Fruit fly (Drosophila melanogaster) whole organism, pupa: Measurements from ENCODE around the gene Ccz1.
A peak's percentile ranks its signal among the peaks of the same experiment; 100 is the strongest.

ENCODE experiments used
- CG10348 ChIP-seq: fragments of 200-800 bp; sonication (Bioruptor generic); IDR thresholded peaks from 2 replicates; pipeline ENCODE4 v1.3.6; 2022; ENCODE audit warnings: missing biosample characterization, missing genetic modification characterization
- CG13204 ChIP-seq: fragments of 200-800 bp; sonication (Bioruptor generic); optimal IDR thresholded peaks from 2 replicates; lab custom pipeline; 2018; ENCODE audit warnings: missing biosample characterization, mild to moderate bottlenecking, missing genetic modification characterization, moderate library complexity
- CG14655 ChIP-seq: fragments of 200-800 bp; sonication (Bioruptor generic); optimal IDR thresholded peaks from 3 replicates; lab custom pipeline; 2017; ENCODE audit warnings: mild to moderate bottlenecking, missing biosample characterization, missing genetic modification reagents, missing genetic modification characterization
- CG15710 ChIP-seq: fragments of 200-800 bp; sonication (Bioruptor generic); optimal IDR thresholded peaks from 2 replicates; lab custom pipeline; 2018; ENCODE audit warnings: missing biosample characterization, mild to moderate bottlenecking, missing genetic modification characterization, moderate library complexity
- CG17806 ChIP-seq: fragments of 200-800 bp; sonication (Bioruptor generic); optimal IDR thresholded peaks from 2 replicates; lab custom pipeline; 2018; ENCODE audit warnings: missing biosample characterization, mild to moderate bottlenecking, missing genetic modification characterization, moderate library complexity
- CG34367 ChIP-seq: fragments of 200-800 bp; sonication (Bioruptor generic); optimal IDR thresholded peaks from 2 replicates; lab custom pipeline; 2018; ENCODE audit warnings: missing biosample characterization, mild to moderate bottlenecking, missing genetic modification characterization
- CG4496 ChIP-seq: fragments of 200-800 bp; sonication (Bioruptor generic); IDR thresholded peaks from 3 replicates; pipeline ENCODE4 v1.3.6; 2022; ENCODE audit warnings: missing biosample characterization, missing genetic modification characterization
- CG8159 ChIP-seq: fragments of 200-800 bp; sonication (Bioruptor generic); optimal IDR thresholded peaks from 3 replicates; lab custom pipeline; 2018; ENCODE audit warnings: missing biosample characterization, mild to moderate bottlenecking, missing genetic modification characterization, moderate library complexity
- CG8301 ChIP-seq: fragments of 200-800 bp; sonication (Bioruptor generic); optimal IDR thresholded peaks from 2 replicates; lab custom pipeline; 2018; ENCODE audit warnings: missing biosample characterization, mild to moderate bottlenecking, missing genetic modification characterization
- EcR ChIP-seq: fragments of 200-800 bp; sonication (Bioruptor generic); optimal IDR thresholded peaks from 3 replicates; lab custom pipeline; 2019; ENCODE audit warnings: missing biosample characterization, missing genetic modification characterization, mild to moderate bottlenecking, moderate library complexity, missing genetic modification reagents
- Pif1B ChIP-seq: fragments of 200-800 bp; sonication (Bioruptor generic); optimal IDR thresholded peaks from 3 replicates; lab custom pipeline; 2016; ENCODE audit warnings: missing biosample characterization, missing genetic modification characterization
- gl ChIP-seq: fragments of 200-800 bp; sonication (Bioruptor generic); optimal IDR thresholded peaks from 2 replicates; lab custom pipeline; 2018; ENCODE audit warnings: missing biosample characterization, mild to moderate bottlenecking, missing genetic modification characterization
- rn ChIP-seq: fragments of 200-800 bp; sonication (Bioruptor generic); IDR thresholded peaks from 2 replicates; pipeline ENCODE4 v1.3.6; 2022; ENCODE audit warnings: missing biosample characterization, missing genetic modification characterization

DNA sequence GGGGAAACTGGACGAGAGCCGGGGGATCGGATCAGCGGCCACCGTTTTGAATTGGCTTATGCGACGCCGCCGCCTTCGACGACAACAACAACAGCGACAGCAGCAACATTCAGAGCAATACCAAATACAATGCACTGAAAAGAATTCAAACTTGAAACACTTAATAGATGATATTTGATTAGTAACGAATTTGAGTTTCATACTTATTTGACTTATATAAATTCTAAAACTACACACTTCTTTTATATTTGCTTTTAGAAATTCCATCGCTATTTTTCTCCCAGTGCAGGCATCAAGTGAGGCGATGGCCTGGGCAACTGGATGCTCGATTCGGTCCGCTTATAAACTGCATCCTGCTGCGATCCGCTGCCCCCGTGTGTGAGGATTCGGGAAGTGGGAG, 30.9 kb downstream of the Ccz1 start:
- TF ChIP-seq CG14655 (GFP tag; lab: Kevin White, UChicago), result peak; percentile 47
- no peak for TF ChIP-seq CG10348
- peak; percentile 19 for TF ChIP-seq gl
- peak; percentile 63; the same call in 1 of the 3 replicates for TF ChIP-seq CG4496 (GFP tag; lab: Robert Waterston, UW)
- peak; percentile 71 for TF ChIP-seq CG34367 (tag; lab: Kevin White, UChicago)
- peak; percentile 68 for TF ChIP-seq CG8159 (tag; lab: Kevin White, UChicago)
- peak; percentile 66 for TF ChIP-seq CG17806
- peak; percentile 64 for TF ChIP-seq CG13204 (GFP tag; lab: Kevin White, UChicago)
- TF ChIP-seq Pif1B (GFP tag; lab: Kevin White, UChicago), result peak; percentile 38
- TF ChIP-seq rn (GFP tag; lab: Robert Waterston, UW), result no peak
- peak; percentile 52 for TF ChIP-seq CG8301 (tag; lab: Kevin White, UChicago)
- TF ChIP-seq CG15710 (tag; lab: Kevin White, UChicago), result peak; percentile 74
- TF ChIP-seq EcR, result no peak
